Worm (Caenorhabditis elegans) whole organism, L2 larva: Measurements from ENCODE around the gene dyf-6.
A peak's percentile ranks its signal among the peaks of the same experiment; 100 is the strongest.

Experiments used
- ama-1 ChIP-seq: fragments of 150-350 bp; optimal IDR thresholded peaks from 2 replicates; lab custom pipeline; 2018; ENCODE audit warnings: inconsistent platforms
- dmd-4 ChIP-seq: sonication (generic microtip); optimal IDR thresholded peaks from 2 replicates; lab custom pipeline; 2017; ENCODE audit warnings: missing biosample characterization, missing genetic modification characterization
- egl-27 ChIP-seq: sonication (generic microtip); optimal IDR thresholded peaks from 3 replicates; lab custom pipeline; 2017; ENCODE audit warnings: missing biosample characterization, missing genetic modification reagents, missing genetic modification characterization
- sma-3 ChIP-seq: sonication (generic microtip); optimal IDR thresholded peaks from 2 replicates; lab custom pipeline; 2016; ENCODE audit warnings: missing genetic modification reagents, missing genetic modification characterization, missing compliant biosample characterization
- zag-1 ChIP-seq: fragments of 150-350 bp; optimal IDR thresholded peaks from 2 replicates; lab custom pipeline; 2014; ENCODE audit warnings: missing biosample characterization, missing genetic modification characterization

DNA sequence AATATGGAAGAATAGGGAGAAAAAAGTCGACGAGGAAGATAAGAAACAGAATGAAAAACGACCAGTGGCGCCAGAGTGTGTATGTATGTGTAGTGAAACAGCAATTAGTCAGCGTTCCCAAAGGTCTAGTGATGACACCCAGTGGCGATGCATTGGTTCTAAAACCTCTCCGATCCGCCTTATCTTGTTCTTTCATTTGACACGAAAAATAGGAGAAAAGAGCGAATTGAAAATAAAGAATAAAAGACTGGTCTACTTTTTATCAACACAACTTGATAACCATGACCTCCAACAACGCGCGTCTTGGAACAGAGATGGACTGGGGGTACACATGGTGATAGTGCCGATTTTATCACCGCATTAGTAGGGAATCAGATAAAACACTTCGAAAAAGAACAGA is 44.6 kb upstream of the dyf-6 start:
- TF ChIP-seq dmd-4, result no peak
- peak; percentile 11 for TF ChIP-seq sma-3
- no peak for TF ChIP-seq zag-1
- no peak for TF ChIP-seq ama-1 (lab: Kevin White, UChicago)
- no peak for TF ChIP-seq egl-27
